Worm (Caenorhabditis elegans) whole organism, dauer: ENCODE results near the gene znf-782.

Source experiments
- unc-62 ChIP-seq: sonication (generic microtip); optimal IDR thresholded peaks from 2 replicates; lab custom pipeline; 2017; ENCODE audit warnings: missing biosample characterization, missing genetic modification reagents, missing genetic modification characterization

znf-782 gene

ce11 chrIV:1015430-1015829, 51.9 kb downstream of the znf-782 start:
- TF ChIP-seq unc-62 = no peak

ce11 chrIV:1013233-1013798, 54.0 kb downstream of the znf-782 start:
- TF ChIP-seq unc-62 = no peak

- no peak for TF ChIP-seq unc-62
Measured at ce11 chrIV:1012447-1012846, 54.9 kb downstream of the znf-782 start, which contains the start of gene rbm-39. TSS of gene rbm-39 (plus strand) at chrIV:1012624.

- TF ChIP-seq unc-62 = no peak
Measured at ce11 chrIV:1011776-1012175, 55.5 kb downstream of the znf-782 start.

- no peak for TF ChIP-seq unc-62
Measured at ce11 chrIV:1010212-1010611, 57.1 kb downstream of the znf-782 start, which contains the start of gene atg-3. TSS of gene atg-3 (plus strand) at chrIV:1010512.

- TF ChIP-seq unc-62 = no peak
Measured at ce11 chrIV:1009546-1009945, 57.8 kb downstream of the znf-782 start, which contains the start of gene Y55F3AM.9. TSS of gene Y55F3AM.9 (minus strand) at chrIV:1009734.
